Worm (Caenorhabditis elegans) whole organism, L4 larva: ENCODE measurements around the gene C47E8.3.

Source experiments
- ZK546.5 ChIP-seq, 2 experiments: sonication (generic microtip); optimal IDR thresholded peaks; 2 replicates each; lab custom pipeline; 2017; ENCODE audit warnings: missing biosample characterization in 2 of 2, missing genetic modification characterization in 2 of 2
- ama-1 ChIP-seq: fragments of 150-350 bp; optimal IDR thresholded peaks from 2 replicates; lab custom pipeline; 2014; ENCODE audit warnings: inconsistent platforms, mixed read lengths
- ceh-82 ChIP-seq: sonication (generic microtip); optimal IDR thresholded peaks from 2 replicates; lab custom pipeline; 2017; ENCODE audit warnings: missing biosample characterization, missing genetic modification characterization
- daf-8 ChIP-seq: fragments of 200-800 bp; sonication (Bioruptor generic); IDR thresholded peaks from 2 replicates; pipeline ENCODE4 v1.3.6; 2022; ENCODE audit warnings: missing genetic modification characterization, missing compliant biosample characterization
- madf-9 ChIP-seq: fragments of 200-800 bp; sonication (Bioruptor generic); conservative IDR thresholded peaks from 2 replicates; pipeline ENCODE4 v1.3.6; 2022; ENCODE audit warnings: missing genetic modification reagents, missing genetic modification characterization, missing compliant biosample characterization
- mdt-29 ChIP-seq: fragments of 200-800 bp; sonication (Bioruptor generic); IDR thresholded peaks from 2 replicates; pipeline ENCODE4 v1.3.6; 2022; ENCODE audit warnings: missing genetic modification reagents, missing genetic modification characterization, missing compliant biosample characterization
- nhr-76 ChIP-seq: fragments of 150-350 bp; optimal IDR thresholded peaks from 2 replicates; lab custom pipeline; 2014; ENCODE audit warnings: missing biosample characterization, missing genetic modification characterization

- no peak for TF ChIP-seq mdt-29
- TF ChIP-seq ceh-82 (tag; lab: Kevin White, UChicago): no peak
- no peak for TF ChIP-seq ZK546.5 (tag; optimal IDR thresholded peaks at IDR 0.05; lab: Kevin White, UChicago)
- TF ChIP-seq ama-1 (lab: Kevin White, UChicago): no peak
- no peak for TF ChIP-seq nhr-76
- no peak for TF ChIP-seq madf-9
- no peak for TF ChIP-seq daf-8
Measured at ce11 chrV:14648825-14649224, 31.3 kb upstream of the C47E8.3 start.
